Worm (Caenorhabditis elegans) whole organism, young adult: ENCODE data around the gene C08D8.1.

Experiments
- F23B12.7 ChIP-seq: sonication (generic microtip); optimal IDR thresholded peaks from 2 replicates; lab custom pipeline; 2017; ENCODE audit warnings: missing genetic modification characterization, mild to moderate bottlenecking, missing compliant biosample characterization, antibody characterized with exemption, moderate library complexity; ENCODE audit not compliant: insufficient read depth
- F33H1.4 ChIP-seq: fragments of 200-800 bp; sonication (Bioruptor generic); IDR thresholded peaks from 2 replicates; pipeline ENCODE4 v1.3.6; 2022; ENCODE audit warnings: missing genetic modification reagents, missing genetic modification characterization, missing compliant biosample characterization
- K11D2.4 ChIP-seq: fragments of 200-800 bp; sonication (Bioruptor generic); IDR thresholded peaks from 2 replicates; pipeline ENCODE4 v1.3.6; 2022; ENCODE audit warnings: missing genetic modification reagents, missing genetic modification characterization, missing compliant biosample characterization
- T26A5.8 ChIP-seq: sonication (generic microtip); optimal IDR thresholded peaks from 2 replicates; lab custom pipeline; 2016; ENCODE audit warnings: missing genetic modification characterization, missing compliant biosample characterization
- Y53F4B.3 ChIP-seq: fragments of 200-800 bp; sonication (Bioruptor generic); IDR thresholded peaks from 2 replicates; pipeline ENCODE4 v1.3.6; 2022; ENCODE audit warnings: missing genetic modification reagents, missing genetic modification characterization, missing compliant biosample characterization
- bed-1 ChIP-seq: fragments of 200-800 bp; sonication (Bioruptor generic); IDR thresholded peaks from 2 replicates; pipeline ENCODE4 v1.3.6; 2022; ENCODE audit warnings: missing genetic modification reagents, missing genetic modification characterization, missing compliant biosample characterization
- cebp-2 ChIP-seq: fragments of 200-800 bp; sonication (Bioruptor generic); IDR thresholded peaks from 2 replicates; pipeline ENCODE4 v1.3.6; 2022; ENCODE audit warnings: missing genetic modification characterization, missing compliant biosample characterization
- ceh-91 ChIP-seq: fragments of 200-800 bp; sonication (Bioruptor generic); IDR thresholded peaks from 2 replicates; pipeline ENCODE4 v1.3.6; 2022; ENCODE audit warnings: missing genetic modification reagents, missing genetic modification characterization, missing compliant biosample characterization
- dpff-1 ChIP-seq: sonication (generic microtip); optimal IDR thresholded peaks from 2 replicates; lab custom pipeline; 2017; ENCODE audit warnings: mild to moderate bottlenecking, missing genetic modification characterization, missing compliant biosample characterization
- hmg-20 ChIP-seq: fragments of 200-800 bp; sonication (Bioruptor generic); IDR thresholded peaks from 2 replicates; pipeline ENCODE4 v1.3.6; 2022; ENCODE audit warnings: missing genetic modification reagents, missing genetic modification characterization, missing compliant biosample characterization
- lag-1 ChIP-seq: fragments of 200-800 bp; sonication (Bioruptor generic); IDR thresholded peaks from 2 replicates; pipeline ENCODE4 v1.3.6; 2022; ENCODE audit warnings: missing genetic modification reagents, missing genetic modification characterization, missing compliant biosample characterization
- let-607 ChIP-seq, 2 experiments: fragments of 200-800 bp in 1 of 2; sonication (Bioruptor generic) in 1 of 2; sonication (generic microtip) in 1 of 2; optimal IDR thresholded peaks; 2 replicates each; lab custom pipeline; 2016 to 2018; ENCODE audit warnings: mild to moderate bottlenecking in 2 of 2, missing compliant biosample characterization in 2 of 2, missing genetic modification characterization in 2 of 2, moderate library complexity in 2 of 2, missing genotype in 1 of 2
- lin-26 ChIP-seq: fragments of 200-800 bp; sonication (Bioruptor generic); IDR thresholded peaks from 2 replicates; pipeline ENCODE4 v1.3.6; 2022; ENCODE audit warnings: missing genetic modification reagents, missing genetic modification characterization, missing compliant biosample characterization
- lir-1 ChIP-seq: fragments of 200-800 bp; sonication (Bioruptor generic); conservative IDR thresholded peaks from 2 replicates; pipeline ENCODE4 v1.3.6; 2022; ENCODE audit warnings: missing genetic modification reagents, missing genetic modification characterization, missing compliant biosample characterization
- lsy-27 ChIP-seq: sonication (generic microtip); optimal IDR thresholded peaks from 2 replicates; lab custom pipeline; 2017; ENCODE audit warnings: missing genetic modification characterization, mild to moderate bottlenecking, missing compliant biosample characterization, antibody characterized with exemption, missing genotype, borderline replicate concordance; ENCODE audit not compliant: insufficient read depth
- madf-3 ChIP-seq: fragments of 200-800 bp; sonication (Bioruptor generic); IDR thresholded peaks from 2 replicates; pipeline ENCODE4 v1.3.6; 2022; ENCODE audit warnings: missing genetic modification reagents, missing genetic modification characterization, missing compliant biosample characterization
- mxl-1 ChIP-seq: sonication (generic microtip); optimal IDR thresholded peaks from 2 replicates; lab custom pipeline; 2016; ENCODE audit warnings: missing genetic modification characterization, missing compliant biosample characterization
- nhr-27 ChIP-seq: fragments of 200-800 bp; sonication (Bioruptor generic); optimal IDR thresholded peaks from 2 replicates; lab custom pipeline; 2018; ENCODE audit warnings: mild to moderate bottlenecking, missing genetic modification characterization, moderate library complexity, missing compliant biosample characterization
- snpc-3.4 ChIP-seq: sonication (generic microtip); optimal IDR thresholded peaks from 2 replicates; lab custom pipeline; 2017; ENCODE audit warnings: missing genetic modification characterization, mild to moderate bottlenecking, missing compliant biosample characterization, antibody characterized with exemption, moderate library complexity, missing genotype, missing genetic modification reagents
- snpc-4 ChIP-seq, 5 experiments: fragments of 150-350 bp in 1 of 5; sonication (generic microtip) in 4 of 5; optimal IDR thresholded peaks; 2 replicates each; lab custom pipeline; 2014 to 2018; ENCODE audit warnings: missing genetic modification characterization in 5 of 5, missing biosample characterization in 3 of 5, antibody characterized with exemption in 2 of 5, mild to moderate bottlenecking in 2 of 5, missing compliant biosample characterization in 2 of 5, missing genotype in 2 of 5, moderate library complexity in 2 of 5, missing genetic modification reagents in 1 of 5
- tbx-9 ChIP-seq: sonication (generic microtip); optimal IDR thresholded peaks from 2 replicates; lab custom pipeline; 2016; ENCODE audit warnings: borderline replicate concordance, missing genetic modification characterization, inconsistent platforms, missing compliant biosample characterization
- tlf-1 ChIP-seq: fragments of 200-800 bp; sonication (Bioruptor generic); optimal IDR thresholded peaks from 2 replicates; lab custom pipeline; 2018; ENCODE audit warnings: mild to moderate bottlenecking, missing genetic modification characterization, missing compliant biosample characterization
- unc-62 ChIP-seq: fragments of 150-350 bp; optimal IDR thresholded peaks from 2 replicates; lab custom pipeline; 2014; ENCODE audit warnings: missing biosample characterization, missing genetic modification reagents, missing genetic modification characterization
- zim-3 ChIP-seq: sonication (generic microtip); optimal IDR thresholded peaks from 2 replicates; lab custom pipeline; 2017; ENCODE audit warnings: mild to moderate bottlenecking, missing genetic modification characterization, moderate library complexity, missing compliant biosample characterization
- ztf-18 ChIP-seq: sonication (generic microtip); optimal IDR thresholded peaks from 2 replicates; lab custom pipeline; 2016; ENCODE audit warnings: missing genotype, mild to moderate bottlenecking, missing genetic modification characterization, missing compliant biosample characterization
- ztf-26 ChIP-seq: sonication (generic microtip); optimal IDR thresholded peaks from 2 replicates; lab custom pipeline; 2017; ENCODE audit warnings: missing genetic modification characterization, missing compliant biosample characterization

Gene C08D8.1

DNA sequence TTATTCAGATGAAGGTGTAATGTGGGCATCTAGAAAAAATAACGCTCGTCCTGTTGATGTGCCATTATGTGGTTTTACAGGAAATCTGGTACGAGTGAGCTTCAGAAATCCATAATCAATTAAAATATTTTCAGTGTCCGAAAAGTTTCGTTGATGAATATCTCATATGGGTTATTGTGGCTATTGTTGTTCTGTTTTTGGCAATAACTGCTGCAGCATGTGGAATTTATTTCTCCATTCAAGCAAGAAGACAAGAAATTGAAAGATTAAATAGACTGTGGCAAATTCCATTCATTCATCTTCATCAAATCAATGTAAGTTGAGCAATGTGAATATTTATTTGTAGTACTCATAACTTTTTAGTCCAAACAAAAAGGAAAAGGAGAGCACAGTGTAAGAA is 43.7 kb downstream of the C08D8.1 start:
- TF ChIP-seq ztf-26 (tag; lab: Kevin White, UChicago) (no peak), unc-62 (GFP tag; lab: Kevin White, UChicago) (no peak), ceh-91 (GFP tag; lab: Robert Waterston, UW) (no peak), hmg-20 (no peak), cebp-2 (GFP tag; lab: Robert Waterston, UW) (no peak), zim-3 (no peak), lin-26 (GFP tag; lab: Robert Waterston, UW) (no peak), Y53F4B.3 (GFP tag; lab: Robert Waterston, UW) (no peak), ztf-18 (tag; lab: Kevin White, UChicago) (no peak), madf-3 (no peak)

DNA sequence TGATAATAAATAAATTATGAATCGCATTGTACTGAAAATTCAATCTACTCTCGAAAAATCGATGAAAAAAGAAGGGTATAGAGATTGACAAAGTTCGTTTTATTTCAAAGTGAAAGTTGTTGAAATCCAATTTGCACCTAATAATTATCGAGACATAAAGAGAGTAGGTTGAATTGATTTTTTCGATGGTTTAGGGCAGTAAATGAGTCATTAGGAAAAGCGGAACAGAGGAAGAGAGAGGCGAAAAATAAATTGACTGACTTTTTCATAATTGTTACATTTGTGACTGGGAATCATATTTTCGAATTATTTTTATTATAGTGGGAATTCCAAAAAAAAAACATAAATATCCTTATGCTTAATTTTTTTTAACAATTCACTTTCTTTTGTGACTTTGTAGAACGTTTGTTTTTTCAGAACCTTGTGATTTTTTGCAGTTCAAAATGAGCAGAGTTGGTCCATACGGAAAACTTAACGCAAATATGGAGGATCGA is 48.8 kb downstream of the C08D8.1 start, which contains the start of the genes pho-6 and F52E1.3:
Gene pho-6, minus strand, starts transcription at position 101 of the 494 bp plus-strand sequence.
Gene F52E1.3, plus strand, starts transcription at position 444 of the 494 bp plus-strand sequence.
- TF ChIP-seq F33H1.4 (GFP tag; lab: Robert Waterston, UW) = no peak
- TF ChIP-seq nhr-27 (tag; lab: Kevin White, UChicago) = no peak
- TF ChIP-seq snpc-3.4 (tag; lab: Kevin White, UChicago) = no peak
- no peak for TF ChIP-seq snpc-4 (GFP tag; optimal IDR thresholded peaks at IDR 0.05; lab: Kevin White, UChicago)
- no peak for TF ChIP-seq snpc-4 (tag; optimal IDR thresholded peaks at IDR 0.05; lab: Kevin White, UChicago)
- no peak for TF ChIP-seq lag-1 (GFP tag; lab: Robert Waterston, UW)
- no peak for TF ChIP-seq lin-26 (GFP tag; lab: Robert Waterston, UW)
- no peak for TF ChIP-seq F23B12.7 (tag; lab: Kevin White, UChicago)
- no peak for TF ChIP-seq mxl-1 (tag; lab: Kevin White, UChicago)
- no peak for TF ChIP-seq tbx-9 (tag; lab: Kevin White, UChicago)
- no peak for TF ChIP-seq lir-1 (GFP tag; lab: Robert Waterston, UW)
- TF ChIP-seq bed-1 (GFP tag; lab: Robert Waterston, UW) = no peak
- no peak for TF ChIP-seq dpff-1 (tag; lab: Kevin White, UChicago)
- no peak for TF ChIP-seq K11D2.4 (GFP tag; lab: Robert Waterston, UW)
- TF ChIP-seq let-607 (tag; optimal IDR thresholded peaks at IDR 0.05; lab: Kevin White, UChicago) = no peak
- TF ChIP-seq lsy-27 = no peak
- no peak for TF ChIP-seq tlf-1 (GFP tag; lab: Kevin White, UChicago)
- no peak for TF ChIP-seq ztf-18 (tag; lab: Kevin White, UChicago)
- no peak for TF ChIP-seq T26A5.8 (tag; lab: Kevin White, UChicago)
